Worm (Caenorhabditis elegans): ENCODE results near the gene R09E12.9.

DNA sequence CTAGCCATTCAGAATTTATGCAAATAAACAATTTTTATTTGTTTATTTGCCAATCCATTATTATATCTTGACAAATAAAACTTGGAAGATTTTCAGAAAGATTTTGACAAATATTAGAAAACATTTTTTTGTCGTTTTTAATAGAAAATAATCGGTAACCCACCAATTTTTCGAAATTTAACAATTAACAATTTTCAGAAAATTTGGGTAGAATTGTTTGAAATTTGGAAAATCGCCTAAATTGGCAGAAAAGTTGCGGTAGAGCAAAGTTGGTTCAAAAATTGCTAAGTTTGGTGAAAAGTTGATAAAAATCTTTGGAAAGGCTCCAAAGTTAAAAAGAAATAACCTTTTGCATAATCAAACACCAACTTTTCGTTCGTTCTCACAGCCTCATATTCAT, 30.9 kb downstream of the R09E12.9 start:
- TF ChIP-seq him-1 (tag; optimal IDR thresholded peaks at IDR 0.05), result no peak
- no peak for TF ChIP-seq W03F9.2 (tag; optimal IDR thresholded peaks at IDR 0.05)

All from whole organism, L4/young adult.